Fruit fly (Drosophila melanogaster) whole organism, pupa: ENCODE data around the gene CG31381.

Experiments
- CG10348 ChIP-seq: fragments of 200-800 bp; sonication (Bioruptor generic); IDR thresholded peaks from 2 replicates; pipeline ENCODE4 v1.3.6; 2022; ENCODE audit warnings: missing biosample characterization, missing genetic modification characterization
- CG12605 ChIP-seq: fragments of 200-800 bp; sonication (Bioruptor generic); IDR thresholded peaks from 2 replicates; pipeline ENCODE4 v1.3.6; 2022; ENCODE audit warnings: missing biosample characterization, missing genetic modification characterization
- CG13204 ChIP-seq: fragments of 200-800 bp; sonication (Bioruptor generic); optimal IDR thresholded peaks from 2 replicates; lab custom pipeline; 2018; ENCODE audit warnings: missing biosample characterization, mild to moderate bottlenecking, missing genetic modification characterization, moderate library complexity
- CG14655 ChIP-seq: fragments of 200-800 bp; sonication (Bioruptor generic); optimal IDR thresholded peaks from 3 replicates; lab custom pipeline; 2017; ENCODE audit warnings: mild to moderate bottlenecking, missing biosample characterization, missing genetic modification reagents, missing genetic modification characterization
- CG15710 ChIP-seq: fragments of 200-800 bp; sonication (Bioruptor generic); optimal IDR thresholded peaks from 2 replicates; lab custom pipeline; 2018; ENCODE audit warnings: missing biosample characterization, mild to moderate bottlenecking, missing genetic modification characterization, moderate library complexity
- CG17806 ChIP-seq: fragments of 200-800 bp; sonication (Bioruptor generic); optimal IDR thresholded peaks from 2 replicates; lab custom pipeline; 2018; ENCODE audit warnings: missing biosample characterization, mild to moderate bottlenecking, missing genetic modification characterization, moderate library complexity
- CG32121 ChIP-seq: fragments of 200-800 bp; sonication (Bioruptor generic); IDR thresholded peaks from 2 replicates; pipeline ENCODE4 v1.3.6; 2022; ENCODE audit warnings: missing biosample characterization, missing genetic modification characterization
- CG34367 ChIP-seq: fragments of 200-800 bp; sonication (Bioruptor generic); optimal IDR thresholded peaks from 2 replicates; lab custom pipeline; 2018; ENCODE audit warnings: missing biosample characterization, mild to moderate bottlenecking, missing genetic modification characterization
- CG4496 ChIP-seq: fragments of 200-800 bp; sonication (Bioruptor generic); IDR thresholded peaks from 3 replicates; pipeline ENCODE4 v1.3.6; 2022; ENCODE audit warnings: missing biosample characterization, missing genetic modification characterization
- CG8159 ChIP-seq: fragments of 200-800 bp; sonication (Bioruptor generic); optimal IDR thresholded peaks from 3 replicates; lab custom pipeline; 2018; ENCODE audit warnings: missing biosample characterization, mild to moderate bottlenecking, missing genetic modification characterization, moderate library complexity
- CG8301 ChIP-seq: fragments of 200-800 bp; sonication (Bioruptor generic); optimal IDR thresholded peaks from 2 replicates; lab custom pipeline; 2018; ENCODE audit warnings: missing biosample characterization, mild to moderate bottlenecking, missing genetic modification characterization
- CG9948 ChIP-seq: fragments of 200-800 bp; sonication (Bioruptor generic); optimal IDR thresholded peaks from 2 replicates; lab custom pipeline; 2018; ENCODE audit warnings: missing biosample characterization, mild to moderate bottlenecking, missing genetic modification characterization, moderate library complexity
- D1 ChIP-seq: fragments of 200-800 bp; sonication (Bioruptor generic); optimal IDR thresholded peaks from 2 replicates; lab custom pipeline; 2018; ENCODE audit warnings: missing biosample characterization, mild to moderate bottlenecking, missing genetic modification characterization, moderate library complexity
- EcR ChIP-seq: fragments of 200-800 bp; sonication (Bioruptor generic); optimal IDR thresholded peaks from 3 replicates; lab custom pipeline; 2019; ENCODE audit warnings: missing biosample characterization, missing genetic modification characterization, mild to moderate bottlenecking, moderate library complexity, missing genetic modification reagents
- Ets98B ChIP-seq: fragments of 200-800 bp; sonication (Bioruptor generic); IDR thresholded peaks from 2 replicates; pipeline ENCODE4 v1.3.6; 2022; ENCODE audit warnings: missing biosample characterization, missing genetic modification characterization
- Pif1A ChIP-seq: fragments of 200-800 bp; sonication (Bioruptor generic); optimal IDR thresholded peaks from 3 replicates; lab custom pipeline; 2016; ENCODE audit warnings: missing biosample characterization, missing genetic modification characterization
- Pif1B ChIP-seq: fragments of 200-800 bp; sonication (Bioruptor generic); optimal IDR thresholded peaks from 3 replicates; lab custom pipeline; 2016; ENCODE audit warnings: missing biosample characterization, missing genetic modification characterization
- Snoo ChIP-seq: fragments of 200-800 bp; sonication (Bioruptor generic); optimal IDR thresholded peaks from 3 replicates; lab custom pipeline; 2017; ENCODE audit warnings: missing biosample characterization, mild to moderate bottlenecking, missing genetic modification characterization, inconsistent platforms
- fd96Ca ChIP-seq: fragments of 200-800 bp; sonication (Bioruptor generic); IDR thresholded peaks from 3 replicates; pipeline ENCODE4 v1.3.6; 2022; ENCODE audit warnings: missing biosample characterization, missing genetic modification characterization
- gl ChIP-seq: fragments of 200-800 bp; sonication (Bioruptor generic); optimal IDR thresholded peaks from 2 replicates; lab custom pipeline; 2018; ENCODE audit warnings: missing biosample characterization, mild to moderate bottlenecking, missing genetic modification characterization
- rn ChIP-seq: fragments of 200-800 bp; sonication (Bioruptor generic); IDR thresholded peaks from 2 replicates; pipeline ENCODE4 v1.3.6; 2022; ENCODE audit warnings: missing biosample characterization, missing genetic modification characterization

CG31381 gene

dm6 chr3R:24876843-24877457 is at the start of gene CG31381, which contains the start of gene CG11089:
TSS of gene CG31381 (plus strand) at chr3R:24877045.
TSS of gene CG11089 (plus strand) at chr3R:24877045.
- no peak for TF ChIP-seq EcR
- TF ChIP-seq Ets98B (GFP tag; lab: Robert Waterston, UW) = no peak
- no peak for TF ChIP-seq Snoo (tag; lab: Kevin White, UChicago)
- TF ChIP-seq CG14655 (GFP tag; lab: Kevin White, UChicago) = no peak
- TF ChIP-seq CG17806 (tag; lab: Kevin White, UChicago) = peak; percentile 13

- TF ChIP-seq CG4496 (GFP tag; lab: Robert Waterston, UW) = no peak
- no peak for TF ChIP-seq D1 (tag; lab: Kevin White, UChicago)
- TF ChIP-seq CG14655 (GFP tag; lab: Kevin White, UChicago) = no peak
- no peak for TF ChIP-seq fd96Ca (GFP tag; lab: Robert Waterston, UW)
- no peak for TF ChIP-seq Snoo (tag; lab: Kevin White, UChicago)
These were observed 48.6 kb upstream of the CG31381 start, which contains the start of gene RabX4 for dm6 chr3R:24828234-24828633. TSS of gene RabX4 (minus strand) at chr3R:24828409.

dm6 chr3R:24829887-24830351 is 46.9 kb upstream of the CG31381 start, which contains the start of the genes Kaz and CG43273:
TSS of gene Kaz (minus strand) at chr3R:24829959.
TSS of gene CG43273 (plus strand) at chr3R:24830301.
- TF ChIP-seq CG32121 (GFP tag; lab: Robert Waterston, UW) = peak; percentile 14; the same call in 1 of the 2 replicates
- TF ChIP-seq CG34367 (tag; lab: Kevin White, UChicago) = no peak
- no peak for TF ChIP-seq fd96Ca (GFP tag; lab: Robert Waterston, UW)
- no peak for TF ChIP-seq Ets98B (GFP tag; lab: Robert Waterston, UW)
- no peak for TF ChIP-seq Pif1A (GFP tag; lab: Kevin White, UChicago)
- peak; percentile 52; the same call in 1 of the 3 replicates for TF ChIP-seq CG4496 (GFP tag; lab: Robert Waterston, UW)
- no peak for TF ChIP-seq CG13204 (GFP tag; lab: Kevin White, UChicago)
- no peak for TF ChIP-seq Pif1B (GFP tag; lab: Kevin White, UChicago)

- no peak for TF ChIP-seq Pif1B (GFP tag; lab: Kevin White, UChicago)
- TF ChIP-seq rn = 0 out of 2 replicates have a peak, but pooled peaks have one; percentile 13
These were observed 43.2 kb upstream of the CG31381 start, which contains the start of gene sosie for dm6 chr3R:24833652-24834051. TSS of gene sosie (plus strand) at chr3R:24833952.

- TF ChIP-seq CG8301 (tag; lab: Kevin White, UChicago) (no peak), CG34367 (tag; lab: Kevin White, UChicago) (no peak), D1 (tag; lab: Kevin White, UChicago) (no peak), CG17806 (tag; lab: Kevin White, UChicago) (no peak), CG12605 (no peak), CG4496 (GFP tag; lab: Robert Waterston, UW) (no peak), CG15710 (no peak), CG10348 (no peak), CG32121 (GFP tag; lab: Robert Waterston, UW) (no peak), CG8159 (tag; lab: Kevin White, UChicago) (no peak), CG14655 (GFP tag; lab: Kevin White, UChicago) (no peak), fd96Ca (GFP tag; lab: Robert Waterston, UW) (no peak), CG13204 (GFP tag; lab: Kevin White, UChicago) (no peak), gl (no peak), rn (no peak), Snoo (tag; lab: Kevin White, UChicago) (no peak), CG9948 (tag; lab: Kevin White, UChicago) (no peak), Ets98B (GFP tag; lab: Robert Waterston, UW) (no peak), Pif1B (GFP tag; lab: Kevin White, UChicago) (no peak), EcR (no peak)
- TF ChIP-seq, all 21 proteins: peak for 0
These were observed 35.8 kb upstream of the CG31381 start, which contains the start of gene CG33658 for dm6 chr3R:24841063-24841462. TSS of gene CG33658 (minus strand) at chr3R:24841163.

dm6 chr3R:24841635-24842034 is 35.2 kb upstream of the CG31381 start, which contains the start of gene Esp:
TSS of gene Esp (plus strand) at chr3R:24841935.
- TF ChIP-seq D1 (tag; lab: Kevin White, UChicago) (no peak), CG15710 (no peak), CG12605 (no peak), Snoo (tag; lab: Kevin White, UChicago) (no peak), gl (no peak), rn (no peak)
- TF ChIP-seq, all 21 proteins: peak for 0

- TF ChIP-seq CG9948 (tag; lab: Kevin White, UChicago) (no peak), rn (no peak), CG4496 (GFP tag; lab: Robert Waterston, UW) (no peak), CG8159 (tag; lab: Kevin White, UChicago) (no peak), CG32121 (GFP tag; lab: Robert Waterston, UW) (no peak), CG13204 (GFP tag; lab: Kevin White, UChicago) (no peak), D1 (tag; lab: Kevin White, UChicago) (no peak), CG10348 (no peak), fd96Ca (GFP tag; lab: Robert Waterston, UW) (no peak), CG14655 (GFP tag; lab: Kevin White, UChicago) (no peak), CG34367 (tag; lab: Kevin White, UChicago) (no peak), CG12605 (no peak), CG15710 (no peak), CG8301 (tag; lab: Kevin White, UChicago) (no peak), Ets98B (GFP tag; lab: Robert Waterston, UW) (no peak), Snoo (tag; lab: Kevin White, UChicago) (no peak), CG17806 (tag; lab: Kevin White, UChicago) (no peak)
These were observed 31.7 kb upstream of the CG31381 start for dm6 chr3R:24845148-24845547.
